Worm (Caenorhabditis elegans): ENCODE measurements around the gene hdl-1.

ce11 chrIV:11949717-11950116 lies at the start of gene hdl-1:
- TF ChIP-seq ama-1 (optimal IDR thresholded peaks at IDR 0.05): no peak
- no peak for TF ChIP-seq tbx-2 (tag; optimal IDR thresholded peaks at IDR 0.05)
- no peak for TF ChIP-seq ceh-48 (tag; optimal IDR thresholded peaks at IDR 0.05)
- no peak for TF ChIP-seq odd-2 (tag; optimal IDR thresholded peaks at IDR 0.05)
- no peak for TF ChIP-seq unc-42 (tag; optimal IDR thresholded peaks at IDR 0.05)
- TF ChIP-seq ceh-9 (tag; optimal IDR thresholded peaks at IDR 0.05): no peak
- TF ChIP-seq pha-4 (tag; optimal IDR thresholded peaks at IDR 0.05): no peak
- no peak for TF ChIP-seq C08G9.2 (tag; optimal IDR thresholded peaks at IDR 0.05)
- TF ChIP-seq nhr-11 (tag; optimal IDR thresholded peaks at IDR 0.05): no peak
- TF ChIP-seq sdc-2 (tag; optimal IDR thresholded peaks at IDR 0.05): no peak
- TF ChIP-seq unc-86 (tag; optimal IDR thresholded peaks at IDR 0.05): no peak
- TF ChIP-seq elt-2 (tag; optimal IDR thresholded peaks at IDR 0.05): no peak

Measured in whole organism, late embryonic.